Fruit fly (Drosophila melanogaster) whole organism, embryonic: ENCODE results near the gene pes.

Experiments
- ATbp ChIP-seq: fragments of 200-800 bp; sonication (Bioruptor generic); optimal IDR thresholded peaks from 2 replicates; lab custom pipeline; 2017; ENCODE audit warnings: missing biosample characterization, mild to moderate bottlenecking, missing genetic modification characterization, missing genetic modification reagents
- Abd-B ChIP-seq: fragments of 200-800 bp; sonication (Bioruptor generic); optimal IDR thresholded peaks from 2 replicates; lab custom pipeline; 2018; ENCODE audit warnings: missing biosample characterization, mild to moderate bottlenecking, missing genetic modification characterization, moderate library complexity
- Adf1 ChIP-seq: fragments of 200-800 bp; sonication (Bioruptor generic); IDR thresholded peaks from 2 replicates; pipeline ENCODE4 v1.3.6; 2022; ENCODE audit warnings: missing biosample characterization, missing genetic modification characterization
- BEAF-32 ChIP-seq: fragments of 200-800 bp; sonication (Bioruptor generic); optimal IDR thresholded peaks from 3 replicates; lab custom pipeline; 2017; ENCODE audit warnings: missing biosample characterization, missing genetic modification characterization, mild to moderate bottlenecking, moderate library complexity, missing genetic modification reagents
- CG10147 ChIP-seq: fragments of 200-800 bp; sonication (Bioruptor generic); optimal IDR thresholded peaks from 2 replicates; lab custom pipeline; 2019; ENCODE audit warnings: missing biosample characterization, mild to moderate bottlenecking, missing genetic modification characterization, moderate library complexity
- CG11085 ChIP-seq: fragments of 200-800 bp; sonication (Bioruptor generic); IDR thresholded peaks from 2 replicates; pipeline ENCODE4 v1.3.6; 2022; ENCODE audit warnings: missing biosample characterization, missing genetic modification characterization
- CG11247 ChIP-seq: fragments of 200-800 bp; sonication (Bioruptor generic); IDR thresholded peaks from 2 replicates; pipeline ENCODE4 v1.3.6; 2022; ENCODE audit warnings: missing biosample characterization, missing genetic modification characterization
- CG11560 ChIP-seq: fragments of 200-800 bp; sonication (Bioruptor generic); IDR thresholded peaks from 3 replicates; pipeline ENCODE4 v1.3.6; 2022; ENCODE audit warnings: missing biosample characterization, missing genetic modification characterization
- CG12219 ChIP-seq: fragments of 200-800 bp; sonication (Bioruptor generic); optimal IDR thresholded peaks from 3 replicates; lab custom pipeline; 2018; ENCODE audit warnings: missing biosample characterization, mild to moderate bottlenecking, missing genetic modification characterization
- CG12659 ChIP-seq: fragments of 200-800 bp; sonication (Bioruptor generic); optimal IDR thresholded peaks from 3 replicates; lab custom pipeline; 2017; ENCODE audit warnings: mild to moderate bottlenecking, missing biosample characterization, missing genetic modification reagents, missing genetic modification characterization
- CG12744 ChIP-seq: fragments of 200-800 bp; sonication (Bioruptor generic); optimal IDR thresholded peaks from 2 replicates; lab custom pipeline; 2016; ENCODE audit warnings: missing biosample characterization, missing genetic modification characterization
- CG1647 ChIP-seq: fragments of 200-800 bp; sonication (Bioruptor generic); optimal IDR thresholded peaks from 3 replicates; lab custom pipeline; 2016; ENCODE audit warnings: missing biosample characterization, missing genetic modification characterization
- CG16813 ChIP-seq: fragments of 200-800 bp; sonication (Bioruptor generic); IDR thresholded peaks from 3 replicates; pipeline ENCODE4 v1.3.6; 2022; ENCODE audit warnings: missing biosample characterization, missing genetic modification characterization; ENCODE audit not compliant: partially characterized antibody
- CG1792 ChIP-seq: fragments of 200-800 bp; sonication (Bioruptor generic); optimal IDR thresholded peaks from 2 replicates; lab custom pipeline; 2016; ENCODE audit warnings: missing biosample characterization, missing genetic modification characterization
- CG2116 ChIP-seq: fragments of 200-800 bp; sonication (Bioruptor generic); optimal IDR thresholded peaks from 3 replicates; lab custom pipeline; 2018; ENCODE audit warnings: missing biosample characterization, mild to moderate bottlenecking, missing genetic modification characterization
- CG2712 ChIP-seq: fragments of 200-800 bp; optimal IDR thresholded peaks from 3 replicates; lab custom pipeline; 2019; ENCODE audit warnings: missing biosample characterization, mild to moderate bottlenecking, missing genetic modification characterization, moderate library complexity
- CG2875 ChIP-seq: fragments of 200-800 bp; sonication (Bioruptor generic); optimal IDR thresholded peaks from 2 replicates; lab custom pipeline; 2017; ENCODE audit warnings: missing biosample characterization, mild to moderate bottlenecking, missing genetic modification characterization, missing genetic modification reagents
- CG30403 ChIP-seq: fragments of 200-800 bp; sonication (Bioruptor generic); optimal IDR thresholded peaks from 3 replicates; lab custom pipeline; 2016; ENCODE audit warnings: missing biosample characterization, missing genetic modification characterization
- CG34224 ChIP-seq: fragments of 200-800 bp; sonication (Bioruptor generic); IDR thresholded peaks from 3 replicates; pipeline ENCODE4 v1.3.6; 2022; ENCODE audit warnings: missing biosample characterization, missing genetic modification characterization; ENCODE audit not compliant: partially characterized antibody
- CG8388 ChIP-seq: fragments of 200-800 bp; sonication (Bioruptor generic); optimal IDR thresholded peaks from 2 replicates; lab custom pipeline; 2019; ENCODE audit warnings: missing biosample characterization, mild to moderate bottlenecking, missing genetic modification characterization, moderate library complexity
- CG8924 ChIP-seq: fragments of 200-800 bp; optimal IDR thresholded peaks from 3 replicates; lab custom pipeline; 2019; ENCODE audit warnings: missing biosample characterization, mild to moderate bottlenecking, missing genetic modification characterization, moderate library complexity
- Camta ChIP-seq: fragments of 200-800 bp; sonication (Bioruptor generic); optimal IDR thresholded peaks from 2 replicates; lab custom pipeline; 2016; ENCODE audit warnings: missing biosample characterization, missing genetic modification characterization
- Chrac-16 ChIP-seq: fragments of 200-800 bp; sonication (Bioruptor generic); optimal IDR thresholded peaks from 3 replicates; lab custom pipeline; 2016; ENCODE audit warnings: missing biosample characterization, missing genetic modification characterization
- CkIIα-i1 ChIP-seq: fragments of 200-800 bp; sonication (Bioruptor generic); IDR thresholded peaks from 2 replicates; pipeline ENCODE4 v1.3.6; 2022; ENCODE audit warnings: missing biosample characterization, missing genetic modification characterization
- D19B ChIP-seq: fragments of 200-800 bp; sonication (Bioruptor generic); optimal IDR thresholded peaks from 2 replicates; lab custom pipeline; 2017; ENCODE audit warnings: missing biosample characterization, mild to moderate bottlenecking, missing genetic modification characterization
- Hr3 ChIP-seq: fragments of 200-800 bp; sonication (Bioruptor generic); optimal IDR thresholded peaks from 3 replicates; lab custom pipeline; 2016; ENCODE audit warnings: missing biosample characterization, missing genetic modification characterization
- Lhr ChIP-seq: fragments of 200-800 bp; sonication (Bioruptor generic); optimal IDR thresholded peaks from 3 replicates; lab custom pipeline; 2017; ENCODE audit warnings: mild to moderate bottlenecking, missing biosample characterization, missing genetic modification reagents, missing genetic modification characterization
- MESR4 ChIP-seq: fragments of 200-800 bp; sonication (Bioruptor generic); optimal IDR thresholded peaks from 2 replicates; lab custom pipeline; 2018; ENCODE audit warnings: missing biosample characterization, mild to moderate bottlenecking, missing genetic modification characterization, moderate library complexity
- Sox100B ChIP-seq: fragments of 200-800 bp; sonication (Bioruptor generic); optimal IDR thresholded peaks from 3 replicates; lab custom pipeline; 2018; ENCODE audit warnings: missing biosample characterization, mild to moderate bottlenecking, missing genetic modification characterization
- Ssrp ChIP-seq: fragments of 200-800 bp; sonication (Bioruptor generic); optimal IDR thresholded peaks from 2 replicates; lab custom pipeline; 2018; ENCODE audit warnings: missing biosample characterization, mild to moderate bottlenecking, missing genetic modification characterization, moderate library complexity
- Xbp1 ChIP-seq: fragments of 200-800 bp; sonication (Bioruptor generic); optimal IDR thresholded peaks from 3 replicates; lab custom pipeline; 2016; ENCODE audit warnings: missing biosample characterization, mild to moderate bottlenecking, missing genetic modification characterization
- ab ChIP-seq: fragments of 200-800 bp; sonication (Bioruptor generic); optimal IDR thresholded peaks from 2 replicates; lab custom pipeline; 2016; ENCODE audit warnings: missing biosample characterization, missing genetic modification characterization
- cato ChIP-seq: fragments of 200-800 bp; sonication (Bioruptor generic); optimal IDR thresholded peaks from 2 replicates; lab custom pipeline; 2016; ENCODE audit warnings: missing biosample characterization, missing genetic modification characterization, borderline replicate concordance
- disco-r ChIP-seq: fragments of 200-800 bp; sonication (Bioruptor generic); optimal IDR thresholded peaks from 2 replicates; lab custom pipeline; 2016; ENCODE audit warnings: missing biosample characterization, missing genetic modification characterization
- fru ChIP-seq: fragments of >200 bp; optimal IDR thresholded peaks from 2 replicates; lab custom pipeline; 2017
- fu2 ChIP-seq: fragments of 200-800 bp; sonication (Bioruptor generic); optimal IDR thresholded peaks from 2 replicates; lab custom pipeline; 2016; ENCODE audit warnings: missing biosample characterization, missing genetic modification characterization
- grau ChIP-seq: fragments of 200-800 bp; optimal IDR thresholded peaks from 3 replicates; lab custom pipeline; 2019; ENCODE audit warnings: missing biosample characterization, mild to moderate bottlenecking, missing genetic modification characterization, moderate library complexity
- kah ChIP-seq: fragments of 200-800 bp; sonication (Bioruptor generic); optimal IDR thresholded peaks from 2 replicates; lab custom pipeline; 2018; ENCODE audit warnings: missing biosample characterization, mild to moderate bottlenecking, missing genetic modification characterization
- kni ChIP-seq: fragments of 200-800 bp; sonication (Bioruptor generic); optimal IDR thresholded peaks from 3 replicates; lab custom pipeline; 2017; ENCODE audit warnings: mild to moderate bottlenecking, missing biosample characterization, missing genetic modification reagents, missing genetic modification characterization
- knrl ChIP-seq: fragments of 200-800 bp; sonication (Bioruptor generic); IDR thresholded peaks from 3 replicates; pipeline ENCODE4 v1.3.6; 2022; ENCODE audit warnings: missing biosample characterization, missing genetic modification characterization; ENCODE audit not compliant: partially characterized antibody
- mld ChIP-seq: fragments of 200-800 bp; sonication (Bioruptor generic); IDR thresholded peaks from 3 replicates; pipeline ENCODE4 v1.3.6; 2022; ENCODE audit warnings: missing biosample characterization, missing genetic modification characterization; ENCODE audit not compliant: partially characterized antibody
- nerfin-2 ChIP-seq: fragments of 200-800 bp; sonication (Bioruptor generic); IDR thresholded peaks from 2 replicates; pipeline ENCODE4 v1.3.6; 2022; ENCODE audit warnings: missing biosample characterization, missing genetic modification characterization; ENCODE audit not compliant: partially characterized antibody
- nom ChIP-seq: fragments of 200-800 bp; sonication (Bioruptor generic); optimal IDR thresholded peaks from 2 replicates; lab custom pipeline; 2017; ENCODE audit warnings: missing biosample characterization, missing genetic modification characterization, mild to moderate bottlenecking, moderate library complexity, missing genetic modification reagents
- p53 ChIP-seq: fragments of 200-800 bp; sonication (Bioruptor generic); optimal IDR thresholded peaks from 2 replicates; lab custom pipeline; 2016; ENCODE audit warnings: missing biosample characterization, missing genetic modification characterization
- repo ChIP-seq: fragments of 200-800 bp; sonication (Bioruptor generic); optimal IDR thresholded peaks from 2 replicates; lab custom pipeline; 2016; ENCODE audit warnings: missing biosample characterization, missing genetic modification characterization
- sens ChIP-seq: fragments of 200-800 bp; sonication (Bioruptor generic); peaks from one replicate; lab custom pipeline; 2016; ENCODE audit warnings: missing biosample characterization, missing genetic modification characterization
- sna ChIP-seq: fragments of 200-800 bp; sonication (Bioruptor generic); IDR thresholded peaks from 2 replicates; pipeline ENCODE4 v1.3.6; 2022; ENCODE audit warnings: missing biosample characterization, missing genetic modification characterization; ENCODE audit not compliant: partially characterized antibody
- sob ChIP-seq: fragments of 200-800 bp; sonication (Bioruptor generic); IDR thresholded peaks from 2 replicates; pipeline ENCODE4 v1.3.6; 2022; ENCODE audit warnings: missing biosample characterization, missing genetic modification characterization
- ttk ChIP-seq: fragments of 200-800 bp; sonication (Bioruptor generic); IDR thresholded peaks from 2 replicates; pipeline ENCODE4 v2.1.2; 2022; ENCODE audit warnings: missing biosample characterization, missing genetic modification characterization
- zf30C ChIP-seq: fragments of 200-800 bp; sonication (Bioruptor generic); optimal IDR thresholded peaks from 3 replicates; lab custom pipeline; 2018; ENCODE audit warnings: missing biosample characterization, mild to moderate bottlenecking, missing genetic modification characterization

pes gene

dm6 chr2L:8034734-8035133 lies 40.8 kb upstream of the pes start:
- peak; percentile 54 for TF ChIP-seq CG8388 (GFP tag; lab: Kevin White, UChicago)
- no peak for TF ChIP-seq Lhr
- no peak for TF ChIP-seq repo (GFP tag; lab: Kevin White, UChicago)
- TF ChIP-seq CG11247 (GFP tag; lab: Robert Waterston, UW) = peak; percentile 48; the same call in 1 of the 2 replicates
- no peak for TF ChIP-seq kni
- no peak for TF ChIP-seq CG11085
- TF ChIP-seq mld (GFP tag; lab: Robert Waterston, UW) = no peak
- TF ChIP-seq CG8924 (tag; lab: Kevin White, UChicago) = peak; percentile 66
- TF ChIP-seq MESR4 (GFP tag; lab: Kevin White, UChicago) = no peak
- TF ChIP-seq CG16813 (GFP tag; lab: Robert Waterston, UW) = no peak
- peak; percentile 28 for TF ChIP-seq CG1647 (GFP tag; lab: Kevin White, UChicago)
- peak; percentile 35 for TF ChIP-seq Hr3 (GFP tag; lab: Kevin White, UChicago)
- TF ChIP-seq disco-r = no peak
- no peak for TF ChIP-seq knrl (GFP tag; lab: Robert Waterston, UW)
- peak; percentile 26 for TF ChIP-seq Chrac-16 (GFP tag; lab: Kevin White, UChicago)
- TF ChIP-seq ATbp (GFP tag; lab: Kevin White, UChicago) = peak; percentile 46
- peak; percentile 70 for TF ChIP-seq Xbp1 (GFP tag; lab: Kevin White, UChicago)
- peak; percentile 11 for TF ChIP-seq Abd-B
- TF ChIP-seq CG2712 (tag; lab: Kevin White, UChicago) = peak; percentile 67
- TF ChIP-seq CG30403 = peak; percentile 53
- peak; percentile 18 for TF ChIP-seq kah
- no peak for TF ChIP-seq ab (GFP tag; lab: Kevin White, UChicago)
- TF ChIP-seq ttk (GFP tag; lab: Robert Waterston, UW) = peak; percentile 45; the same call in 1 of the 2 replicates
- peak; percentile 31 for TF ChIP-seq CG2875 (GFP tag; lab: Kevin White, UChicago)
- no peak for TF ChIP-seq fru (lab: Kevin White, UChicago)
- TF ChIP-seq nerfin-2 (GFP tag; lab: Robert Waterston, UW) = no peak
- peak; percentile 55 for TF ChIP-seq Ssrp
- TF ChIP-seq CG12744 (GFP tag; lab: Kevin White, UChicago) = peak; percentile 7
- peak; percentile 13; the same call in 1 of the 2 replicates for TF ChIP-seq Adf1 (GFP tag; lab: Robert Waterston, UW)
- TF ChIP-seq sens (GFP tag; lab: Kevin White, UChicago) = peak; percentile 92
- no peak for TF ChIP-seq zf30C (GFP tag; lab: Kevin White, UChicago)
- TF ChIP-seq CkIIα-i1 = no peak
- TF ChIP-seq sob = peak; percentile 27; the same call in 1 of the 2 replicates
- TF ChIP-seq p53 (GFP tag; lab: Kevin White, UChicago) = no peak
- TF ChIP-seq sna = no peak
- peak; percentile 72 for TF ChIP-seq CG12219 (GFP tag; lab: Kevin White, UChicago)
- no peak for TF ChIP-seq cato (GFP tag; lab: Kevin White, UChicago)
- peak; percentile 47 for TF ChIP-seq Sox100B (GFP tag; lab: Kevin White, UChicago)
- no peak for TF ChIP-seq CG1792 (GFP tag; lab: Kevin White, UChicago)
- TF ChIP-seq BEAF-32 (GFP tag; lab: Kevin White, UChicago) = no peak
- peak; percentile 6 for TF ChIP-seq CG2116 (GFP tag; lab: Kevin White, UChicago)
- peak; percentile 42 for TF ChIP-seq CG12659 (GFP tag; lab: Kevin White, UChicago)
- peak; percentile 68 for TF ChIP-seq grau (tag; lab: Kevin White, UChicago)
- TF ChIP-seq fu2 (GFP tag; lab: Kevin White, UChicago) = no peak
- peak; percentile 36 for TF ChIP-seq CG10147
- TF ChIP-seq Camta (GFP tag; lab: Kevin White, UChicago) = peak; percentile 48
- TF ChIP-seq CG11560 (tag; lab: Robert Waterston, UW) = 0 out of 3 replicates have a peak, but pooled peaks have one; percentile 19
- TF ChIP-seq CG34224 (GFP tag; lab: Robert Waterston, UW) = no peak
- peak; percentile 34 for TF ChIP-seq D19B (GFP tag; lab: Kevin White, UChicago)
- no peak for TF ChIP-seq nom (GFP tag; lab: Kevin White, UChicago)
